Worm (Caenorhabditis elegans): Measurements from ENCODE around the gene F56D5.5.

F56D5.5 gene

ce11 chrIV:9440880-9441336 is 33.0 kb upstream of the F56D5.5 start, which contains the start of gene idh-1 (continued):
- TF ChIP-seq mdl-1 (tag; optimal IDR thresholded peaks at IDR 0.05) (peak in 1 of 2 experiments; percentile 14), zip-2 (tag; optimal IDR thresholded peaks at IDR 0.05) (no peak)

DNA sequence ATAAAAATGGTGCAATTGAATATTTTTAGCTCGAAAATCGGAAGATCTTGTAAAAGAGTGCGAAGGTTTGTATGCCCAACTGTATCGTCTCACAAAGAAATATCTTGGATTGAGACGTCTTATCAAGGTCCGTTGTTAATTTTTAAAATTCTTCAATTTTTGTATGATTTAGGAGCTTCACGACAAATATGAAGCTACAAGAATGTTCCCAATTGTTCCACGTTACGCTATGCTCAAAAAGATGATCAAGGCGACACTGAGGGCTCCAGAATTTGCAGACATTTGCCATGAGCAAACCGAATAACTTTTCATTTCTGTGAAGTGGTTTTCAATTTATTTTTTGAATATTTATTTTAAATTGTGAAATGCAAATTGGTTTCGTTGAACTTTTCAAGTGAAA is 30.8 kb upstream of the F56D5.5 start:
- TF ChIP-seq lin-13 (GFP tag; optimal IDR thresholded peaks at IDR 0.05) (no peak), zip-2 (tag; optimal IDR thresholded peaks at IDR 0.05) (no peak), mxl-2 (GFP tag; conservative IDR thresholded peaks at IDR 0.05) (no peak), egl-43 (GFP tag; IDR thresholded peaks at IDR 0.05) (no peak), daf-8 (GFP tag; IDR thresholded peaks at IDR 0.05) (no peak), php-3 (GFP tag; IDR thresholded peaks at IDR 0.05) (0 out of 2 replicates have a peak, but pooled peaks have one; percentile 53), hmg-1.1 (GFP tag; IDR thresholded peaks at IDR 0.05) (no peak; the same call in 1 of the 2 replicates), zfp-2 (tag; optimal IDR thresholded peaks at IDR 0.05) (no peak), madf-9 (GFP tag; conservative IDR thresholded peaks at IDR 0.05) (no peak; the same call in 1 of the 2 replicates), ceh-82 (tag; optimal IDR thresholded peaks at IDR 0.05) (no peak), ceh-62 (tag; optimal IDR thresholded peaks at IDR 0.05) (no peak), vab-7 (GFP tag; IDR thresholded peaks at IDR 0.05) (0 out of 2 replicates have a peak, but pooled peaks have one; percentile 11), unc-39 (tag; optimal IDR thresholded peaks at IDR 0.05) (no peak), Y105C5A.15 (GFP tag; IDR thresholded peaks at IDR 0.05) (no peak), lin-38 (GFP tag; IDR thresholded peaks at IDR 0.05) (peak; percentile 69), mdt-29 (GFP tag; IDR thresholded peaks at IDR 0.05) (no peak; the same call in none of the 2 replicates), hif-1 (tag; optimal IDR thresholded peaks at IDR 0.05) (no peak), mes-2 (tag; optimal IDR thresholded peaks at IDR 0.05; ENCODE audit: poor library complexity, severe bottlenecking) (no peak), dve-1 (tag; optimal IDR thresholded peaks at IDR 0.05; ENCODE audit: insufficient read depth) (peak; percentile 74), fos-1 (tag; optimal IDR thresholded peaks at IDR 0.05) (no peak), dmd-6 (GFP tag; IDR thresholded peaks at IDR 0.05) (peak; percentile 40), lim-7 (GFP tag; IDR thresholded peaks at IDR 0.05) (no peak), daf-12 (tag; optimal IDR thresholded peaks at IDR 0.05) (no peak), dpl-1 (GFP tag; optimal IDR thresholded peaks at IDR 0.05) (no peak), ctbp-1 (GFP tag; IDR thresholded peaks at IDR 0.05) (0 out of 2 replicates have a peak, but pooled peaks have one; percentile 13), nhr-25 (tag; optimal IDR thresholded peaks at IDR 0.05; ENCODE audit: borderline replicate concordance, insufficient read depth) (peak; percentile 2), mep-1 (tag; optimal IDR thresholded peaks at IDR 0.05) (peak; percentile 73), tag-97 (GFP tag; IDR thresholded peaks at IDR 0.05) (no peak), attf-4 (tag; optimal IDR thresholded peaks at IDR 0.05) (no peak), lin-1 (GFP tag; IDR thresholded peaks at IDR 0.05) (0 out of 2 replicates have a peak, but pooled peaks have one; percentile 33), nhr-237 (tag; optimal IDR thresholded peaks at IDR 0.05) (no peak), daf-19 (GFP tag; conservative IDR thresholded peaks at IDR 0.05) (no peak), Y5F2A.4 (GFP tag; optimal IDR thresholded peaks at IDR 0.05) (no peak), pha-4 (GFP tag; IDR thresholded peaks at IDR 0.05) (peak; percentile 74; the same call in 1 of the 2 replicates), pha-4 (tag; optimal IDR thresholded peaks at IDR 0.05) (no peak), unc-62 (GFP tag; optimal IDR thresholded peaks at IDR 0.05 in 1 of 2) (peak in 1 of 2 experiments; percentile 96), unc-62 (tag; optimal IDR thresholded peaks at IDR 0.05) (no peak), fkh-10 (GFP tag; optimal IDR thresholded peaks at IDR 0.05) (no peak), lsy-2 (tag; optimal IDR thresholded peaks at IDR 0.05) (peak in 1 of 2 experiments; percentile 48), aly-2 (tag; optimal IDR thresholded peaks at IDR 0.05) (no peak), dmd-8 (GFP tag; IDR thresholded peaks at IDR 0.05) (no peak), lin-39 (tag; optimal IDR thresholded peaks at IDR 0.05) (no peak), spr-1 (tag; optimal IDR thresholded peaks at IDR 0.05) (no peak), Y48G9A.11 (GFP tag; IDR thresholded peaks at IDR 0.05) (0 out of 2 replicates have a peak, but pooled peaks have one; percentile 63), nhr-48 (tag; optimal IDR thresholded peaks at IDR 0.05) (no peak), lir-3 (tag; optimal IDR thresholded peaks at IDR 0.05) (no peak), ztf-11 (tag; optimal IDR thresholded peaks at IDR 0.05) (no peak), nhr-42 (GFP tag; IDR thresholded peaks at IDR 0.05) (peak; percentile 13; the same call in 1 of the 2 replicates)

Data from whole organism, L4 larva.